Worm (Caenorhabditis elegans): ENCODE measurements around the gene K04G11.1.

The K04G11.1 gene

DNA sequence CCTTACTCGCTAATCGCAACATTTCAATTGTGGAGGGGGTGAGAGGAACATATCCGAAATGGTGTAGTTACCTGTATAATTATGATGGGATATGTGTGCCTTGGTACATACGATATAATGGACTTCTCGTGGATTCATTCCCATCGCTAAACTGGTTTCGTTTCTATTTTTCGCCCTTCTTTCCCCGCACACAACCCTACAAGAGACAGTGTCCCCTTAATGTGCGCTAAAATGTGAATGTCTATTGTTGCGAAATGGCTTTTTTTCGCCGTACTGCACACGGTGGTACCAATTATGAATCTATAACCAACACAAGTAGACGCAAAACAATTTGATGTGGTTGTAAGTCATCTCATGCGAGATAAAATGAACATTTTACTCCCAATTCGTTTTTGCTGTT lies 6.0 kb upstream of the K04G11.1 start:
- TF ChIP-seq ZK185.1 (tag; optimal IDR thresholded peaks at IDR 0.05; ENCODE audit: poor library complexity, severe bottlenecking), result no peak
- no peak for TF ChIP-seq ztf-22 (GFP tag; optimal IDR thresholded peaks at IDR 0.05)
- no peak for TF ChIP-seq lin-40 (tag; optimal IDR thresholded peaks at IDR 0.05)
- no peak for TF ChIP-seq egl-18 (GFP tag; IDR thresholded peaks at IDR 0.05)
- TF ChIP-seq snpc-1.1 (tag; optimal IDR thresholded peaks at IDR 0.05; ENCODE audit: insufficient read depth), result no peak
- no peak for TF ChIP-seq Y95B8A.8 (GFP tag; IDR thresholded peaks at IDR 0.05)
- TF ChIP-seq akir-1 (GFP tag; optimal IDR thresholded peaks at IDR 0.05), result no peak
- no peak for TF ChIP-seq ama-1 (optimal IDR thresholded peaks at IDR 0.05)
- no peak for TF ChIP-seq ama-1 (GFP tag; optimal IDR thresholded peaks at IDR 0.05)
- TF ChIP-seq tbx-9 (tag; optimal IDR thresholded peaks at IDR 0.05; ENCODE audit: borderline replicate concordance), result no peak
- TF ChIP-seq tbp1 (GFP tag; optimal IDR thresholded peaks at IDR 0.05), result no peak
- no peak for TF ChIP-seq dox-1 (GFP tag; IDR thresholded peaks at IDR 0.05)
- no peak for TF ChIP-seq lag-1 (GFP tag; IDR thresholded peaks at IDR 0.05)

DNA sequence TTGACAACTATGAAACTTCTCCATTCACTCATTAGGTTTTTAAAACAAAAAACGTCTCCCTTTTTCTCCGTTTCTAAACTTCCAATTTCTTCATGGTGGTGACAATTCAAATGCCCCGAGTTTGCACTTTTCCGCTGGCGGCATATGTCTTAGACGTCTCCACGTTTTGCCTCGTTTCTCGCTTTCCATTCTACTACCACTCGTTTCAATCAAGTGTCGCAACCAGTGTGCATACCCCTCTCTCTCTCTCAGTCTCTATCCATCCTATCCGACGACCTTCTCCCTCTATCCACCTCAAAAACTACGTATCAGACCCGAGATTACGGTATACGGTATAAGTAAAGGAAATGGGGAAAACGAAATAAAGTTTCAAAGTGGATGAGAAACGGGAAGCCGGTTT lies 1.2 kb upstream of the K04G11.1 start:
- TF ChIP-seq Y56A3A.18 (GFP tag; IDR thresholded peaks at IDR 0.05) (no peak), F57C9.4 (tag; optimal IDR thresholded peaks at IDR 0.05) (no peak), F57A8.1 (GFP tag; optimal IDR thresholded peaks at IDR 0.05) (no peak), efl-1 (GFP tag; optimal IDR thresholded peaks at IDR 0.05) (no peak), lsy-27 (tag; optimal IDR thresholded peaks at IDR 0.05; ENCODE audit: borderline replicate concordance, insufficient read depth) (no peak), tbp1 (GFP tag; optimal IDR thresholded peaks at IDR 0.05) (no peak), egl-18 (GFP tag; IDR thresholded peaks at IDR 0.05) (no peak), snpc-3.4 (tag; optimal IDR thresholded peaks at IDR 0.05) (no peak), nhr-90 (tag; optimal IDR thresholded peaks at IDR 0.05) (no peak), ztf-26 (tag; optimal IDR thresholded peaks at IDR 0.05) (no peak), hlh-12 (tag; optimal IDR thresholded peaks at IDR 0.05) (no peak), lin-40 (tag; optimal IDR thresholded peaks at IDR 0.05) (no peak), him-1 (tag; optimal IDR thresholded peaks at IDR 0.05) (no peak)

ce11 chrX:14335621-14336020 lies 301 bp downstream of the K04G11.1 start:
- peak; percentile 68 for TF ChIP-seq zfh-2 (GFP tag; conservative IDR thresholded peaks at IDR 0.05)
- TF ChIP-seq F33H1.4 (GFP tag; IDR thresholded peaks at IDR 0.05), result no peak

- no peak for TF ChIP-seq B0035.1 (tag; optimal IDR thresholded peaks at IDR 0.05)
- TF ChIP-seq mel-28 (tag; optimal IDR thresholded peaks at IDR 0.05; ENCODE audit: borderline replicate concordance), result no peak
- no peak for TF ChIP-seq Y95B8A.8 (GFP tag; IDR thresholded peaks at IDR 0.05)
- TF ChIP-seq ets-4 (GFP tag; optimal IDR thresholded peaks at IDR 0.05), result no peak
- TF ChIP-seq hrde-1 (tag; optimal IDR thresholded peaks at IDR 0.05; ENCODE audit: borderline replicate concordance), result no peak
- TF ChIP-seq ceh-100 (GFP tag; IDR thresholded peaks at IDR 0.05), result no peak
- no peak for TF ChIP-seq hlh-26 (GFP tag; conservative IDR thresholded peaks at IDR 0.05)
- TF ChIP-seq sdz-38 (tag; optimal IDR thresholded peaks at IDR 0.05), result no peak
- TF ChIP-seq hlh-12 (tag; optimal IDR thresholded peaks at IDR 0.05), result no peak
- no peak for TF ChIP-seq F22D6.2 (tag; optimal IDR thresholded peaks at IDR 0.05)
- TF ChIP-seq F49E8.2 (tag; optimal IDR thresholded peaks at IDR 0.05; ENCODE audit: insufficient read depth), result no peak
- TF ChIP-seq F33H1.4 (GFP tag; IDR thresholded peaks at IDR 0.05), result no peak
- TF ChIP-seq F39B2.1 (GFP tag; IDR thresholded peaks at IDR 0.05), result no peak
- no peak for TF ChIP-seq Y53F4B.3 (GFP tag; IDR thresholded peaks at IDR 0.05)
- TF ChIP-seq bed-1 (GFP tag; IDR thresholded peaks at IDR 0.05), result no peak
- TF ChIP-seq C17E4.6 (GFP tag; IDR thresholded peaks at IDR 0.05), result no peak
- no peak for TF ChIP-seq F10E7.11 (tag; optimal IDR thresholded peaks at IDR 0.05)
- TF ChIP-seq gei-17 (GFP tag; optimal IDR thresholded peaks at IDR 0.05), result no peak
Observed at ce11 chrX:14338896-14339295, 3.6 kb downstream of the K04G11.1 start.
